Worm (Caenorhabditis elegans) whole organism, L4 larva: Measurements from ENCODE around the gene phy-4.

Experiments used
- Y5F2A.4 ChIP-seq: fragments of 200-800 bp; sonication (Bioruptor generic); optimal IDR thresholded peaks from 2 replicates; lab custom pipeline; 2018; ENCODE audit warnings: mild to moderate bottlenecking, missing genetic modification characterization, missing compliant biosample characterization
- ama-1 ChIP-seq: fragments of 150-350 bp; optimal IDR thresholded peaks from 2 replicates; lab custom pipeline; 2014; ENCODE audit warnings: inconsistent platforms, mixed read lengths
- ces-1 ChIP-seq: fragments of 150-350 bp; sonication (generic microtip); optimal IDR thresholded peaks from 4 replicates; lab custom pipeline; 2014; ENCODE audit warnings: missing biosample characterization, missing genetic modification reagents, missing genetic modification characterization
- dpl-1 ChIP-seq: fragments of 150-350 bp; optimal IDR thresholded peaks from 2 replicates; lab custom pipeline; 2014; ENCODE audit warnings: missing biosample characterization, missing genetic modification reagents, missing genetic modification characterization
- fkh-10 ChIP-seq: fragments of 150-350 bp; optimal IDR thresholded peaks from 2 replicates; lab custom pipeline; 2014; ENCODE audit warnings: missing biosample characterization, missing genetic modification reagents, missing genetic modification characterization
- hlh-30 ChIP-seq: sonication (generic microtip); optimal IDR thresholded peaks from 2 replicates; lab custom pipeline; 2017; ENCODE audit warnings: antibody characterized with exemption, mild to moderate bottlenecking, missing genetic modification characterization, missing compliant biosample characterization; ENCODE audit not compliant: insufficient read depth
- mdl-1 ChIP-seq, 2 experiments: fragments of 150-350 bp in 1 of 2; sonication (generic microtip) in 1 of 2; optimal IDR thresholded peaks; 2 replicates each; lab custom pipeline; 2014 to 2017; ENCODE audit warnings: missing biosample characterization in 2 of 2, missing genetic modification characterization in 2 of 2
- mdt-29 ChIP-seq: fragments of 200-800 bp; sonication (Bioruptor generic); IDR thresholded peaks from 2 replicates; pipeline ENCODE4 v1.3.6; 2022; ENCODE audit warnings: missing genetic modification reagents, missing genetic modification characterization, missing compliant biosample characterization
- nhr-10 ChIP-seq: fragments of 150-350 bp; optimal IDR thresholded peaks from 2 replicates; lab custom pipeline; 2014; ENCODE audit warnings: missing biosample characterization, missing genetic modification characterization
- nhr-76 ChIP-seq: fragments of 150-350 bp; optimal IDR thresholded peaks from 2 replicates; lab custom pipeline; 2014; ENCODE audit warnings: missing biosample characterization, missing genetic modification characterization
- rbr-2 ChIP-seq: sonication (generic microtip); optimal IDR thresholded peaks from 2 replicates; lab custom pipeline; 2016; ENCODE audit warnings: missing genotype, missing genetic modification characterization, missing compliant biosample characterization
- unc-39 ChIP-seq: sonication (generic microtip); optimal IDR thresholded peaks from 2 replicates; lab custom pipeline; 2017; ENCODE audit warnings: missing biosample characterization, missing genetic modification characterization
- unc-62 ChIP-seq, 3 experiments: fragments of 150-350 bp in 1 of 3; sonication (generic microtip); optimal IDR thresholded peaks in 2 of 3; peaks in 1 of 3; 1 replicate in 1 of 3; 2 replicates in 2 of 3; lab custom pipeline; 2014 to 2017; ENCODE audit warnings: missing biosample characterization in 3 of 3, missing genetic modification characterization in 3 of 3, missing genetic modification reagents in 3 of 3, missing genotype in 1 of 3

ce11 chrV:19555350-19555749 lies 41.9 kb upstream of the phy-4 start:
- TF ChIP-seq unc-62 (GFP tag; optimal IDR thresholded peaks at IDR 0.05 in 1 of 2; lab: Kevin White, UChicago), result no peak
- no peak for TF ChIP-seq unc-62 (tag; optimal IDR thresholded peaks at IDR 0.05; lab: Kevin White, UChicago)
- no peak for TF ChIP-seq fkh-10 (GFP tag; lab: Kevin White, UChicago)
- no peak for TF ChIP-seq ama-1 (lab: Kevin White, UChicago)
- no peak for TF ChIP-seq nhr-76 (tag; lab: Kevin White, UChicago)
- no peak for TF ChIP-seq unc-39
- no peak for TF ChIP-seq rbr-2
- no peak for TF ChIP-seq Y5F2A.4 (GFP tag; lab: Kevin White, UChicago)
- no peak for TF ChIP-seq hlh-30 (tag; lab: Kevin White, UChicago)
- no peak for TF ChIP-seq ces-1 (GFP tag; lab: Kevin White, UChicago)
- no peak for TF ChIP-seq mdl-1 (tag; optimal IDR thresholded peaks at IDR 0.05; lab: Kevin White, UChicago)
- TF ChIP-seq mdt-29 (GFP tag; lab: Robert Waterston, UW), result no peak
- no peak for TF ChIP-seq nhr-10 (tag; lab: Kevin White, UChicago)
- TF ChIP-seq dpl-1, result no peak
